Worm (Caenorhabditis elegans) whole organism, young adult: Measurements from ENCODE around the gene srh-18.

Experiments used
- B0336.3 ChIP-seq: fragments of 200-800 bp; sonication (Bioruptor generic); IDR thresholded peaks from 2 replicates; pipeline ENCODE4 v1.3.6; 2022; ENCODE audit warnings: missing genetic modification characterization, missing compliant biosample characterization
- F55B11.4 ChIP-seq: sonication (generic microtip); optimal IDR thresholded peaks from 2 replicates; lab custom pipeline; 2016; ENCODE audit warnings: missing compliant biosample characterization, missing genetic modification characterization, borderline replicate concordance; ENCODE audit not compliant: insufficient read depth
- K11D2.4 ChIP-seq: fragments of 200-800 bp; sonication (Bioruptor generic); IDR thresholded peaks from 2 replicates; pipeline ENCODE4 v1.3.6; 2022; ENCODE audit warnings: missing genetic modification reagents, missing genetic modification characterization, missing compliant biosample characterization
- T26A5.8 ChIP-seq: sonication (generic microtip); optimal IDR thresholded peaks from 2 replicates; lab custom pipeline; 2016; ENCODE audit warnings: missing genetic modification characterization, missing compliant biosample characterization
- Y67H2A.10 ChIP-seq: fragments of 200-800 bp; sonication (Bioruptor generic); conservative IDR thresholded peaks from 2 replicates; pipeline ENCODE4 v1.3.6; 2022; ENCODE audit warnings: missing genetic modification reagents, missing genetic modification characterization, missing compliant biosample characterization
- aptf-2 ChIP-seq: fragments of 200-800 bp; sonication (Bioruptor generic); conservative IDR thresholded peaks from 2 replicates; pipeline ENCODE4 v1.3.6; 2022; ENCODE audit warnings: missing genetic modification reagents, missing genetic modification characterization, missing compliant biosample characterization
- aptf-3 ChIP-seq: fragments of 200-800 bp; sonication (Bioruptor generic); IDR thresholded peaks from 2 replicates; pipeline ENCODE4 v1.3.6; 2022; ENCODE audit warnings: missing genetic modification characterization, missing compliant biosample characterization
- ceh-100 ChIP-seq: fragments of 200-800 bp; sonication (Bioruptor generic); IDR thresholded peaks from 2 replicates; pipeline ENCODE4 v1.3.6; 2022; ENCODE audit warnings: missing genetic modification reagents, missing genetic modification characterization, missing compliant biosample characterization
- ceh-27 ChIP-seq: fragments of 200-800 bp; sonication (Bioruptor generic); optimal IDR thresholded peaks from 2 replicates; lab custom pipeline; 2018; ENCODE audit warnings: mild to moderate bottlenecking, missing genetic modification characterization, moderate library complexity, missing compliant biosample characterization
- ceh-58 ChIP-seq: fragments of 200-800 bp; sonication (Bioruptor generic); IDR thresholded peaks from 2 replicates; pipeline ENCODE4 v1.3.6; 2022; ENCODE audit warnings: missing genetic modification characterization, missing compliant biosample characterization
- ceh-79 ChIP-seq: sonication (generic microtip); optimal IDR thresholded peaks from 2 replicates; lab custom pipeline; 2017; ENCODE audit warnings: mild to moderate bottlenecking, missing genetic modification characterization, missing compliant biosample characterization
- dox-1 ChIP-seq: fragments of 200-800 bp; sonication (Bioruptor generic); IDR thresholded peaks from 2 replicates; pipeline ENCODE4 v1.3.6; 2022; ENCODE audit warnings: missing genetic modification reagents, missing genetic modification characterization, missing compliant biosample characterization
- dpl-1 ChIP-seq: fragments of 150-350 bp; optimal IDR thresholded peaks from 2 replicates; lab custom pipeline; 2014; ENCODE audit warnings: missing biosample characterization, missing genetic modification reagents, missing genetic modification characterization
- efl-1 ChIP-seq: fragments of 150-350 bp; optimal IDR thresholded peaks from 2 replicates; lab custom pipeline; 2014; ENCODE audit warnings: missing biosample characterization, missing genetic modification reagents, missing genetic modification characterization
- egl-18 ChIP-seq: fragments of 200-800 bp; sonication (Bioruptor generic); IDR thresholded peaks from 2 replicates; pipeline ENCODE4 v1.3.6; 2022; ENCODE audit warnings: missing genetic modification reagents, missing genetic modification characterization, missing compliant biosample characterization
- egl-44 ChIP-seq: fragments of 200-800 bp; sonication (Bioruptor generic); IDR thresholded peaks from 2 replicates; pipeline ENCODE4 v1.3.6; 2022; ENCODE audit warnings: missing genetic modification reagents, missing genetic modification characterization, missing compliant biosample characterization
- ekl-4 ChIP-seq: fragments of 200-800 bp; sonication (Bioruptor generic); IDR thresholded peaks from 2 replicates; pipeline ENCODE4 v1.3.6; 2022; ENCODE audit warnings: missing genetic modification reagents, missing genetic modification characterization, missing compliant biosample characterization
- ets-4 ChIP-seq: fragments of 200-800 bp; sonication (Bioruptor generic); optimal IDR thresholded peaks from 2 replicates; lab custom pipeline; 2018; ENCODE audit warnings: mild to moderate bottlenecking, missing genetic modification characterization, missing compliant biosample characterization
- gei-17 ChIP-seq: fragments of 200-800 bp; sonication (Bioruptor generic); optimal IDR thresholded peaks from 2 replicates; lab custom pipeline; 2018; ENCODE audit warnings: mild to moderate bottlenecking, missing genetic modification characterization, missing compliant biosample characterization
- hlh-12 ChIP-seq: sonication (generic microtip); optimal IDR thresholded peaks from 2 replicates; lab custom pipeline; 2016; ENCODE audit warnings: missing genetic modification characterization, missing compliant biosample characterization
- hrde-1 ChIP-seq: sonication (generic microtip); optimal IDR thresholded peaks from 2 replicates; lab custom pipeline; 2016; ENCODE audit warnings: missing genetic modification characterization, mild to moderate bottlenecking, missing compliant biosample characterization, moderate library complexity, missing genotype, missing genetic modification reagents, borderline replicate concordance
- lag-1 ChIP-seq: fragments of 200-800 bp; sonication (Bioruptor generic); IDR thresholded peaks from 2 replicates; pipeline ENCODE4 v1.3.6; 2022; ENCODE audit warnings: missing genetic modification reagents, missing genetic modification characterization, missing compliant biosample characterization
- let-526 ChIP-seq: fragments of 200-800 bp; sonication (Bioruptor generic); IDR thresholded peaks from 2 replicates; pipeline ENCODE4 v1.3.6; 2022; ENCODE audit warnings: missing genetic modification reagents, missing genetic modification characterization, missing compliant biosample characterization
- let-607 ChIP-seq, 2 experiments: fragments of 200-800 bp in 1 of 2; sonication (Bioruptor generic) in 1 of 2; sonication (generic microtip) in 1 of 2; optimal IDR thresholded peaks; 2 replicates each; lab custom pipeline; 2016 to 2018; ENCODE audit warnings: mild to moderate bottlenecking in 2 of 2, missing compliant biosample characterization in 2 of 2, missing genetic modification characterization in 2 of 2, moderate library complexity in 2 of 2, missing genotype in 1 of 2
- lir-1 ChIP-seq: fragments of 200-800 bp; sonication (Bioruptor generic); conservative IDR thresholded peaks from 2 replicates; pipeline ENCODE4 v1.3.6; 2022; ENCODE audit warnings: missing genetic modification reagents, missing genetic modification characterization, missing compliant biosample characterization
- madf-10 ChIP-seq: sonication (generic microtip); optimal IDR thresholded peaks from 2 replicates; lab custom pipeline; 2016; ENCODE audit warnings: mild to moderate bottlenecking, missing genetic modification characterization, missing compliant biosample characterization
- madf-3 ChIP-seq: fragments of 200-800 bp; sonication (Bioruptor generic); IDR thresholded peaks from 2 replicates; pipeline ENCODE4 v1.3.6; 2022; ENCODE audit warnings: missing genetic modification reagents, missing genetic modification characterization, missing compliant biosample characterization
- madf-6 ChIP-seq: fragments of 200-800 bp; sonication (Bioruptor generic); IDR thresholded peaks from 2 replicates; pipeline ENCODE4 v1.3.6; 2022; ENCODE audit warnings: missing genetic modification reagents, missing genetic modification characterization, missing compliant biosample characterization
- madf-8 ChIP-seq: fragments of 200-800 bp; sonication (Bioruptor generic); conservative IDR thresholded peaks from 2 replicates; pipeline ENCODE4 v1.3.6; 2022; ENCODE audit warnings: missing genetic modification reagents, missing genetic modification characterization, missing compliant biosample characterization
- mcd-1 ChIP-seq: fragments of 200-800 bp; sonication (Bioruptor generic); IDR thresholded peaks from 2 replicates; pipeline ENCODE4 v1.3.6; 2022; ENCODE audit warnings: missing genetic modification reagents, missing genetic modification characterization, missing compliant biosample characterization
- mes-4 ChIP-seq: sonication (generic microtip); optimal IDR thresholded peaks from 2 replicates; lab custom pipeline; 2016; ENCODE audit warnings: missing genotype, missing genetic modification characterization, missing compliant biosample characterization
- mxl-1 ChIP-seq: sonication (generic microtip); optimal IDR thresholded peaks from 2 replicates; lab custom pipeline; 2016; ENCODE audit warnings: missing genetic modification characterization, missing compliant biosample characterization
- nfya-2 ChIP-seq: fragments of 200-800 bp; sonication (Bioruptor generic); IDR thresholded peaks from 2 replicates; pipeline ENCODE4 v1.3.6; 2022; ENCODE audit warnings: missing genetic modification reagents, missing genetic modification characterization, missing compliant biosample characterization
- nhr-80 ChIP-seq: sonication (generic microtip); optimal IDR thresholded peaks from 2 replicates; lab custom pipeline; 2016; ENCODE audit warnings: missing genetic modification characterization, missing compliant biosample characterization
- pha-4 ChIP-seq: fragments of 150-350 bp; sonication (generic microtip); optimal IDR thresholded peaks from 2 replicates; lab custom pipeline; 2014; ENCODE audit warnings: missing biosample characterization, missing genetic modification reagents, missing genetic modification characterization
- rpc-1 ChIP-seq, 2 experiments: fragments of 150-350 bp in 1 of 2; sonication (generic microtip) in 1 of 2; optimal IDR thresholded peaks; 2 replicates each; lab custom pipeline; 2014 to 2018; ENCODE audit warnings: missing biosample characterization in 1 of 2, missing genetic modification characterization in 1 of 2, missing genetic modification reagents in 1 of 2, missing genotype in 1 of 2
- sdz-38 ChIP-seq: sonication (generic microtip); optimal IDR thresholded peaks from 2 replicates; lab custom pipeline; 2016; ENCODE audit warnings: missing genotype, missing genetic modification characterization, missing compliant biosample characterization
- snpc-3.4 ChIP-seq: sonication (generic microtip); optimal IDR thresholded peaks from 2 replicates; lab custom pipeline; 2017; ENCODE audit warnings: missing genetic modification characterization, mild to moderate bottlenecking, missing compliant biosample characterization, antibody characterized with exemption, moderate library complexity, missing genotype, missing genetic modification reagents
- tbx-9 ChIP-seq: sonication (generic microtip); optimal IDR thresholded peaks from 2 replicates; lab custom pipeline; 2016; ENCODE audit warnings: borderline replicate concordance, missing genetic modification characterization, inconsistent platforms, missing compliant biosample characterization
- unc-130 ChIP-seq: sonication (generic microtip); optimal IDR thresholded peaks from 2 replicates; lab custom pipeline; 2016; ENCODE audit warnings: missing genetic modification reagents, missing genetic modification characterization, missing compliant biosample characterization
- xnd-1 ChIP-seq: sonication (generic microtip); optimal IDR thresholded peaks from 2 replicates; lab custom pipeline; 2016; ENCODE audit warnings: missing genotype, missing genetic modification reagents, missing genetic modification characterization, missing compliant biosample characterization
- zfh-2 ChIP-seq: fragments of 200-800 bp; sonication (Bioruptor generic); conservative IDR thresholded peaks from 2 replicates; pipeline ENCODE4 v1.3.6; 2022; ENCODE audit warnings: missing genetic modification reagents, missing genetic modification characterization, missing compliant biosample characterization
- ztf-18 ChIP-seq: sonication (generic microtip); optimal IDR thresholded peaks from 2 replicates; lab custom pipeline; 2016; ENCODE audit warnings: missing genotype, mild to moderate bottlenecking, missing genetic modification characterization, missing compliant biosample characterization
- ztf-22 ChIP-seq: fragments of 200-800 bp; sonication (Bioruptor generic); optimal IDR thresholded peaks from 2 replicates; lab custom pipeline; 2018; ENCODE audit warnings: mild to moderate bottlenecking, missing genetic modification characterization, moderate library complexity, missing compliant biosample characterization
- ztf-28 ChIP-seq: fragments of 200-800 bp; sonication (Bioruptor generic); IDR thresholded peaks from 2 replicates; pipeline ENCODE4 v1.3.6; 2022; ENCODE audit warnings: missing genetic modification reagents, missing genetic modification characterization, missing compliant biosample characterization
- ztf-3 ChIP-seq: fragments of 200-800 bp; sonication (Bioruptor generic); optimal IDR thresholded peaks from 2 replicates; lab custom pipeline; 2018; ENCODE audit warnings: mild to moderate bottlenecking, missing genetic modification characterization, missing compliant biosample characterization

Gene srh-18

ce11 chrV:13312210-13312676, 6.0 kb upstream of the srh-18 start, which contains the start of gene nasp-2 (continued):
- TF ChIP-seq zfh-2 (GFP tag; lab: Robert Waterston, UW) (no peak), madf-6 (GFP tag; lab: Robert Waterston, UW) (peak; percentile 100), tbx-9 (tag; lab: Kevin White, UChicago) (no peak), mxl-1 (tag; lab: Kevin White, UChicago) (no peak), aptf-3 (no peak), ets-4 (GFP tag; lab: Kevin White, UChicago) (no peak), gei-17 (GFP tag; lab: Kevin White, UChicago) (no peak), let-607 (tag; optimal IDR thresholded peaks at IDR 0.05; lab: Kevin White, UChicago) (no peak), ztf-18 (tag; lab: Kevin White, UChicago) (peak; percentile 31), ceh-79 (no peak), unc-130 (peak; percentile 90), mes-4 (tag; lab: Kevin White, UChicago) (no peak), dox-1 (GFP tag; lab: Robert Waterston, UW) (peak; percentile 97), egl-18 (GFP tag; lab: Robert Waterston, UW) (no peak), ztf-3 (GFP tag; lab: Kevin White, UChicago) (no peak), K11D2.4 (GFP tag; lab: Robert Waterston, UW) (no peak), dpl-1 (GFP tag; lab: Kevin White, UChicago) (peak; percentile 99), egl-44 (GFP tag; lab: Robert Waterston, UW) (no peak), efl-1 (peak; percentile 100), ceh-58 (GFP tag; lab: Robert Waterston, UW) (no peak), xnd-1 (tag; lab: Kevin White, UChicago) (peak; percentile 99), snpc-3.4 (tag; lab: Kevin White, UChicago) (peak; percentile 95), madf-8 (GFP tag; lab: Robert Waterston, UW) (peak; percentile 99), mcd-1 (GFP tag; lab: Robert Waterston, UW) (peak; percentile 83), lag-1 (GFP tag; lab: Robert Waterston, UW) (no peak), Y67H2A.10 (peak; percentile 84), F55B11.4 (no peak), B0336.3 (GFP tag; lab: Robert Waterston, UW) (peak; percentile 92), lir-1 (GFP tag; lab: Robert Waterston, UW) (peak; percentile 84), nhr-80 (tag; lab: Kevin White, UChicago) (no peak), aptf-2 (GFP tag; lab: Robert Waterston, UW) (peak; percentile 73; the same call in 1 of the 2 replicates), ceh-100 (peak; percentile 73), rpc-1 (optimal IDR thresholded peaks at IDR 0.05; lab: Kevin White, UChicago) (no peak), rpc-1 (tag; optimal IDR thresholded peaks at IDR 0.05; lab: Kevin White, UChicago) (peak; percentile 14), pha-4 (tag; lab: Kevin White, UChicago) (no peak), ztf-28 (peak; percentile 78; the same call in 1 of the 2 replicates), madf-10 (tag; lab: Kevin White, UChicago) (no peak), let-526 (GFP tag; lab: Robert Waterston, UW) (peak; percentile 76; the same call in 1 of the 2 replicates), T26A5.8 (tag; lab: Kevin White, UChicago) (no peak), sdz-38 (tag; lab: Kevin White, UChicago) (no peak), hrde-1 (peak; percentile 52), ekl-4 (peak; percentile 92), ztf-22 (GFP tag; lab: Kevin White, UChicago) (no peak), madf-3 (GFP tag; lab: Robert Waterston, UW) (peak; percentile 94), hlh-12 (tag; lab: Kevin White, UChicago) (no peak), nfya-2 (GFP tag; lab: Robert Waterston, UW) (no peak), ceh-27 (GFP tag; lab: Kevin White, UChicago) (peak; percentile 5)
- TF ChIP-seq, all 124 proteins: peak for 57
